Worm (Caenorhabditis elegans): ENCODE results near the gene srh-291.

DNA sequence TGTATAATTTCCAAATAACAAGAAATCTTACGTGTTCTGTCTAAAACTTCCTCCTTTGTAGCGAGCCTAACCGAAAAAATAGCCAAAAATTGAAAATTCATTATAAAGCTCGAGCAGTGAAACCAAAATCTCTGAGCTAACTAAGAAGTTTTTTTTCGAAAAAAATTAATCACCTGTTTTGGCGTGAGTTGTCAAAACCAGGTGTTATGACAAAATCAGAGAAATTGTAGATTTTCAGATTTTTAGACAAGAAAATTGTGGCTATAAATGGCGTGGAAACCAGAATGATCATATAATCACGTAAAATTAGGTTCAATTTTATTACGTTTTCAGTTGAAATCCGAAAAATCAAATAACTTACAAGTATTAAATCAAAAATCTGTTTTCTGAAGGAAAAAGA is 32.3 kb upstream of the srh-291 start, which contains the start of gene sre-21:
- TF ChIP-seq ama-1 (optimal IDR thresholded peaks at IDR 0.05) (no peak), nhr-77 (tag; optimal IDR thresholded peaks at IDR 0.05) (no peak), nhr-48 (tag; optimal IDR thresholded peaks at IDR 0.05) (no peak)

Data from whole organism, L4 larva.